Worm (Caenorhabditis elegans) whole organism, L3 larva: Measurements from ENCODE around the gene T25B9.5.

ENCODE experiments used
- R02D3.7 ChIP-seq: fragments of 150-350 bp; optimal IDR thresholded peaks from 2 replicates; lab custom pipeline; 2014; ENCODE audit warnings: missing biosample characterization, missing genetic modification characterization
- ZK546.5 ChIP-seq: sonication (generic microtip); optimal IDR thresholded peaks from 2 replicates; lab custom pipeline; 2017; ENCODE audit warnings: missing biosample characterization, missing genetic modification characterization
- aly-2 ChIP-seq: fragments of 150-350 bp; optimal IDR thresholded peaks from 2 replicates; lab custom pipeline; 2014; ENCODE audit warnings: missing biosample characterization, missing genetic modification characterization
- ama-1 ChIP-seq: fragments of 150-350 bp; optimal IDR thresholded peaks from 2 replicates; lab custom pipeline; 2018
- ceh-16 ChIP-seq: sonication (generic microtip); optimal IDR thresholded peaks from 2 replicates; lab custom pipeline; 2017; ENCODE audit warnings: missing biosample characterization, missing genetic modification characterization
- ceh-28 ChIP-seq: fragments of 150-350 bp; optimal IDR thresholded peaks from 2 replicates; lab custom pipeline; 2014; ENCODE audit warnings: missing biosample characterization, missing genetic modification reagents, missing genetic modification characterization
- ceh-82 ChIP-seq: fragments of 150-350 bp; optimal IDR thresholded peaks from 2 replicates; lab custom pipeline; 2014; ENCODE audit warnings: missing biosample characterization, missing genetic modification characterization
- ceh-9 ChIP-seq: sonication (generic microtip); optimal IDR thresholded peaks from 2 replicates; lab custom pipeline; 2018; ENCODE audit warnings: missing biosample characterization, missing genetic modification characterization
- egl-27 ChIP-seq: sonication (generic microtip); optimal IDR thresholded peaks from 4 replicates; lab custom pipeline; 2017; ENCODE audit warnings: missing biosample characterization, missing genetic modification reagents, missing genetic modification characterization
- egl-5 ChIP-seq: fragments of 150-350 bp; optimal IDR thresholded peaks from 2 replicates; lab custom pipeline; 2017; ENCODE audit warnings: missing biosample characterization, missing genetic modification reagents, missing genetic modification characterization, inconsistent platforms
- elt-1 ChIP-seq: fragments of 150-350 bp; optimal IDR thresholded peaks from 2 replicates; lab custom pipeline; 2014; ENCODE audit warnings: missing biosample characterization, missing genetic modification characterization
- elt-2 ChIP-seq: sonication (generic microtip); optimal IDR thresholded peaks from 2 replicates; lab custom pipeline; 2016; ENCODE audit warnings: missing genetic modification reagents, mild to moderate bottlenecking, missing genetic modification characterization, missing compliant biosample characterization
- elt-3 ChIP-seq, 3 experiments: fragments of 150-350 bp in 1 of 3; sonication (generic microtip) in 2 of 3; optimal IDR thresholded peaks; 2 replicates in 2 of 3; 4 replicates in 1 of 3; lab custom pipeline; 2014 to 2017; ENCODE audit warnings: missing biosample characterization in 3 of 3, missing genetic modification characterization in 3 of 3
- eor-1 ChIP-seq, 2 experiments: fragments of 150-350 bp; optimal IDR thresholded peaks; 2 replicates each; lab custom pipeline; 2014 to 2018; ENCODE audit warnings: missing biosample characterization in 2 of 2, missing genetic modification characterization in 2 of 2
- fkh-10 ChIP-seq: sonication (generic microtip); optimal IDR thresholded peaks from 2 replicates; lab custom pipeline; 2017; ENCODE audit warnings: missing biosample characterization, missing genetic modification reagents, missing genetic modification characterization
- fkh-2 ChIP-seq: fragments of 150-350 bp; optimal IDR thresholded peaks from 2 replicates; lab custom pipeline; 2014; ENCODE audit warnings: missing biosample characterization, missing genetic modification reagents, missing genetic modification characterization
- fos-1 ChIP-seq: fragments of 150-350 bp; optimal IDR thresholded peaks from 2 replicates; lab custom pipeline; 2014; ENCODE audit warnings: missing biosample characterization, missing genetic modification characterization
- jun-1 ChIP-seq: fragments of 150-350 bp; optimal IDR thresholded peaks from 2 replicates; lab custom pipeline; 2014; ENCODE audit warnings: missing biosample characterization, missing genetic modification reagents, missing genetic modification characterization
- lin-15B ChIP-seq: fragments of 150-350 bp; optimal IDR thresholded peaks from 2 replicates; lab custom pipeline; 2014; ENCODE audit warnings: missing biosample characterization, missing genetic modification characterization
- lsy-12 ChIP-seq: sonication (generic microtip); optimal IDR thresholded peaks from 2 replicates; lab custom pipeline; 2016; ENCODE audit warnings: mild to moderate bottlenecking, missing genetic modification characterization, missing compliant biosample characterization
- mdl-1 ChIP-seq: fragments of 150-350 bp; optimal IDR thresholded peaks from 2 replicates; lab custom pipeline; 2014; ENCODE audit warnings: missing biosample characterization, missing genetic modification characterization
- mml-1 ChIP-seq: fragments of 150-350 bp; sonication (generic microtip); optimal IDR thresholded peaks from 3 replicates; lab custom pipeline; 2014; ENCODE audit warnings: missing biosample characterization, missing genetic modification characterization
- nfya-1 ChIP-seq: sonication (generic microtip); optimal IDR thresholded peaks from 2 replicates; lab custom pipeline; 2017; ENCODE audit warnings: missing genetic modification characterization, mild to moderate bottlenecking, missing compliant biosample characterization, antibody characterized with exemption, moderate library complexity; ENCODE audit not compliant: insufficient read depth
- nhr-11 ChIP-seq: fragments of 150-350 bp; optimal IDR thresholded peaks from 2 replicates; lab custom pipeline; 2014; ENCODE audit warnings: missing biosample characterization, missing genetic modification characterization
- nhr-12 ChIP-seq: fragments of 150-350 bp; optimal IDR thresholded peaks from 2 replicates; lab custom pipeline; 2014; ENCODE audit warnings: missing biosample characterization, missing genetic modification characterization
- nhr-23 ChIP-seq: fragments of 150-350 bp; optimal IDR thresholded peaks from 2 replicates; lab custom pipeline; 2014; ENCODE audit warnings: missing biosample characterization, missing genetic modification reagents, missing genetic modification characterization
- nhr-237 ChIP-seq: fragments of 150-350 bp; optimal IDR thresholded peaks from 2 replicates; lab custom pipeline; 2014; ENCODE audit warnings: missing biosample characterization, missing genetic modification characterization
- nhr-25 ChIP-seq: sonication (generic microtip); optimal IDR thresholded peaks from 2 replicates; lab custom pipeline; 2017; ENCODE audit warnings: missing biosample characterization, missing genetic modification characterization
- nhr-43 ChIP-seq: sonication (generic microtip); optimal IDR thresholded peaks from 2 replicates; lab custom pipeline; 2016; ENCODE audit warnings: mild to moderate bottlenecking, missing genetic modification characterization, missing compliant biosample characterization; ENCODE audit not compliant: poor library complexity, severe bottlenecking
- nhr-76 ChIP-seq: fragments of 150-350 bp; sonication (generic microtip); optimal IDR thresholded peaks from 5 replicates; lab custom pipeline; 2014; ENCODE audit warnings: missing biosample characterization, missing genetic modification characterization
- nhr-77 ChIP-seq: fragments of 150-350 bp; optimal IDR thresholded peaks from 2 replicates; lab custom pipeline; 2014; ENCODE audit warnings: missing biosample characterization, missing genetic modification characterization
- pha-4 ChIP-seq: fragments of 150-350 bp; optimal IDR thresholded peaks from 2 replicates; lab custom pipeline; 2014; ENCODE audit warnings: missing biosample characterization, missing genetic modification reagents, missing genetic modification characterization
- pqm-1 ChIP-seq: fragments of 150-350 bp; optimal IDR thresholded peaks from 2 replicates; lab custom pipeline; 2017; ENCODE audit warnings: missing biosample characterization, missing genetic modification characterization, inconsistent platforms
- sea-2 ChIP-seq: fragments of 150-350 bp; sonication (generic microtip); optimal IDR thresholded peaks from 4 replicates; lab custom pipeline; 2014; ENCODE audit warnings: missing biosample characterization, missing genetic modification reagents, missing genetic modification characterization
- skn-1 ChIP-seq: fragments of 150-350 bp; optimal IDR thresholded peaks from 2 replicates; lab custom pipeline; 2014; ENCODE audit warnings: missing biosample characterization, missing genetic modification characterization
- unc-62 ChIP-seq: fragments of 150-350 bp; sonication (generic microtip); optimal IDR thresholded peaks from 4 replicates; lab custom pipeline; 2014; ENCODE audit warnings: missing biosample characterization, missing genetic modification reagents, missing genetic modification characterization
- zag-1 ChIP-seq: fragments of 150-350 bp; optimal IDR thresholded peaks from 2 replicates; lab custom pipeline; 2014; ENCODE audit warnings: missing biosample characterization, missing genetic modification characterization
- ztf-11 ChIP-seq: fragments of 150-350 bp; optimal IDR thresholded peaks from 2 replicates; lab custom pipeline; 2014; ENCODE audit warnings: missing biosample characterization, missing genetic modification characterization
- ztf-4 ChIP-seq: fragments of 150-350 bp; optimal IDR thresholded peaks from 2 replicates; lab custom pipeline; 2014; ENCODE audit warnings: missing biosample characterization, missing genetic modification characterization

The T25B9.5 gene

ce11 chrIV:10782014-10782413, 27.4 kb upstream of the T25B9.5 start (continued):
- TF ChIP-seq nhr-11 (tag; lab: Kevin White, UChicago) (no peak), nhr-25 (tag; lab: Kevin White, UChicago) (peak; percentile 72)

DNA sequence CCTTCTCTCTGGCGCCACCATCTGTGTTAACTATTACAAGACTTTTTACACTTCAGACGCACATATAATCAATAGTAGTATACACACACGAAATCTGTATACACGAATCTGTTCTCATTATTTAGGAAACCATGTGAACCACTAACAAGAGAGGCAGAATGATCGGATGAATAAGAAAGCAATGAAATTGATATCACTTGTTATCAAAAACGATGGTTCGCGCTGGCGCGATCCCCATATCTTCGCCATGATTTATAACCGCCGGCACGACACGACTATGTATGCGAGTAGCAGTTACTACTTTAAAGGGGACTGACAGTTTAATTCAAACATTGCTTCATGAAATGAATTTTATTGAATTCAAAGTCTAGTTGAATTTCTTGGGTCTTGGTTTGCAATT, 26.8 kb upstream of the T25B9.5 start:
- TF ChIP-seq eor-1 (tag; optimal IDR thresholded peaks at IDR 0.05; lab: Kevin White, UChicago) (no peak), elt-3 (tag; optimal IDR thresholded peaks at IDR 0.05; lab: Kevin White, UChicago) (peak in 1 of 3 experiments; percentile 21), pqm-1 (tag; lab: Kevin White, UChicago) (no peak)
- TF ChIP-seq, all 47 proteins: peak for 1

- TF ChIP-seq ceh-9 (tag; lab: Kevin White, UChicago) (no peak), nhr-237 (tag; lab: Kevin White, UChicago) (no peak), elt-2 (tag; lab: Kevin White, UChicago) (no peak), ama-1 (lab: Kevin White, UChicago) (no peak), R02D3.7 (tag; lab: Kevin White, UChicago) (no peak), nhr-77 (tag; lab: Kevin White, UChicago) (no peak), ceh-82 (no peak), ceh-16 (no peak), mml-1 (no peak), ZK546.5 (tag; lab: Kevin White, UChicago) (no peak), lin-15B (tag; lab: Kevin White, UChicago) (no peak), ztf-4 (no peak), sea-2 (GFP tag; lab: Kevin White, UChicago) (no peak), lsy-12 (tag; lab: Kevin White, UChicago) (no peak), nhr-25 (tag; lab: Kevin White, UChicago) (no peak), nhr-76 (no peak), nhr-12 (no peak), nhr-11 (tag; lab: Kevin White, UChicago) (no peak), mdl-1 (tag; lab: Kevin White, UChicago) (no peak), unc-62 (no peak)
These were observed 26.0 kb upstream of the T25B9.5 start, which contains the start of gene swt-3 for ce11 chrIV:10780583-10780982. Gene swt-3 (minus strand): TSS chrIV:10780683.

- TF ChIP-seq nfya-1 (tag; lab: Kevin White, UChicago) (no peak), nhr-43 (tag; lab: Kevin White, UChicago) (peak; percentile 16)
These were observed 24.7 kb upstream of the T25B9.5 start for ce11 chrIV:10779328-10779727.

DNA sequence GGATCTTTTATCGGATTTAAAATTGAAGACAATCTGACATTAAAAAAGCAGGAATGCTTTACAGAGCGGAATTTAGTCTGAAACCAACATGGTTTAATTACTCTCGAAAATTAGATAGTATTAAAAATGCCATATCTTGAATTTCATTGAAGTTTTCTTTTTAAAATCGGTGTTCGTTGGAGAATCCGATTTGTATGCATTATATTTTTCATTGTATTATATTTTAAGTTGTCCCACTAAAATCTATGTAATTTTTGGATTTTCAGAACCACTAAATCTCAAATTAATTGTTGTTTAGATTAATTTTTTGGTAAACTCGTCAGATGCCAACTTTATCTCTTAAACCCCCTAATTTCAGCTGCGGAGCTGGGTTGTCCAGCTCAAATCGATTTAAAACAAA, 24.0 kb upstream of the T25B9.5 start:
- TF ChIP-seq lsy-12 (tag; lab: Kevin White, UChicago) = peak; percentile 18
- TF ChIP-seq mdl-1 (tag; lab: Kevin White, UChicago) = no peak
- TF ChIP-seq skn-1 = no peak
- TF ChIP-seq ceh-16 = no peak
- no peak for TF ChIP-seq nhr-237 (tag; lab: Kevin White, UChicago)
- TF ChIP-seq ztf-11 (tag; lab: Kevin White, UChicago) = no peak
- TF ChIP-seq pha-4 (tag; lab: Kevin White, UChicago) = no peak
- no peak for TF ChIP-seq ZK546.5 (tag; lab: Kevin White, UChicago)
- TF ChIP-seq ztf-4 = no peak
- no peak for TF ChIP-seq elt-1 (tag; lab: Kevin White, UChicago)
- no peak for TF ChIP-seq eor-1 (tag; optimal IDR thresholded peaks at IDR 0.05; lab: Kevin White, UChicago)
- no peak for TF ChIP-seq fkh-2 (tag; lab: Kevin White, UChicago)
- TF ChIP-seq fkh-10 = no peak
- no peak for TF ChIP-seq nhr-25 (tag; lab: Kevin White, UChicago)
- peak; percentile 31 for TF ChIP-seq ama-1 (lab: Kevin White, UChicago)
- TF ChIP-seq egl-27 = no peak
- no peak for TF ChIP-seq lin-15B (tag; lab: Kevin White, UChicago)
- no peak for TF ChIP-seq mml-1
- TF ChIP-seq zag-1 (tag; lab: Kevin White, UChicago) = no peak
- TF ChIP-seq nhr-23 (tag; lab: Kevin White, UChicago) = peak; percentile 71
- TF ChIP-seq egl-5 (tag; lab: Kevin White, UChicago) = no peak
- TF ChIP-seq aly-2 (tag; lab: Kevin White, UChicago) = no peak
- peak; percentile 32 for TF ChIP-seq nhr-43 (tag; lab: Kevin White, UChicago)
- TF ChIP-seq nhr-12 = no peak
- TF ChIP-seq unc-62 = no peak
- no peak for TF ChIP-seq fos-1 (tag; lab: Kevin White, UChicago)
- TF ChIP-seq pqm-1 (tag; lab: Kevin White, UChicago) = no peak
- no peak for TF ChIP-seq jun-1
- no peak for TF ChIP-seq elt-3 (tag; optimal IDR thresholded peaks at IDR 0.05; lab: Kevin White, UChicago)
- no peak for TF ChIP-seq nhr-76
- TF ChIP-seq ceh-82 = no peak
- TF ChIP-seq nhr-77 (tag; lab: Kevin White, UChicago) = no peak
- no peak for TF ChIP-seq R02D3.7 (tag; lab: Kevin White, UChicago)
- peak; percentile 25 for TF ChIP-seq ceh-28 (tag; lab: Kevin White, UChicago)
